Worm (Caenorhabditis elegans) whole organism, L1 larva: ENCODE results near the gene degt-1.

Experiments
- Y116A8C.19 ChIP-seq: sonication (generic microtip); optimal IDR thresholded peaks from 2 replicates; lab custom pipeline; 2016; ENCODE audit warnings: missing compliant biosample characterization, missing genetic modification characterization, borderline replicate concordance
- aha-1 ChIP-seq: fragments of 150-350 bp; optimal IDR thresholded peaks from 2 replicates; lab custom pipeline; 2014; ENCODE audit warnings: missing biosample characterization, missing genetic modification characterization
- alr-1 ChIP-seq: fragments of 200-800 bp; sonication (Bioruptor generic); optimal IDR thresholded peaks from 2 replicates; lab custom pipeline; 2018; ENCODE audit warnings: borderline replicate concordance, mild to moderate bottlenecking, missing genetic modification characterization, missing compliant biosample characterization
- ama-1 ChIP-seq: fragments of 150-350 bp; optimal IDR thresholded peaks from 2 replicates; lab custom pipeline; 2014
- blmp-1 ChIP-seq: fragments of 150-350 bp; optimal IDR thresholded peaks from 2 replicates; lab custom pipeline; 2014; ENCODE audit warnings: missing biosample characterization, missing genetic modification characterization
- ceh-63 ChIP-seq: fragments of 200-800 bp; sonication (Bioruptor generic); optimal IDR thresholded peaks from 2 replicates; lab custom pipeline; 2018; ENCODE audit warnings: mild to moderate bottlenecking, missing genetic modification characterization, missing compliant biosample characterization
- ceh-82 ChIP-seq, 3 experiments: fragments of 150-350 bp in 1 of 3; sonication (generic microtip) in 2 of 3; optimal IDR thresholded peaks; 2 replicates each; lab custom pipeline; 2014 to 2017; ENCODE audit warnings: missing biosample characterization in 3 of 3, missing genetic modification characterization in 3 of 3
- ceh-90 ChIP-seq: sonication (generic microtip); optimal IDR thresholded peaks from 2 replicates; lab custom pipeline; 2016; ENCODE audit warnings: missing genetic modification characterization, missing compliant biosample characterization
- ces-1 ChIP-seq: fragments of 150-350 bp; optimal IDR thresholded peaks from 2 replicates; lab custom pipeline; 2014; ENCODE audit warnings: missing biosample characterization, missing genetic modification reagents, missing genetic modification characterization
- dpl-1 ChIP-seq, 3 experiments: fragments of 150-350 bp in 2 of 3; sonication (generic microtip) in 1 of 3; optimal IDR thresholded peaks; 2 replicates each; lab custom pipeline; 2014 to 2017; ENCODE audit warnings: missing biosample characterization in 3 of 3, missing genetic modification characterization in 3 of 3, missing genetic modification reagents in 3 of 3
- efl-1 ChIP-seq, 4 experiments: fragments of 150-350 bp; optimal IDR thresholded peaks in 3 of 4; peaks in 1 of 4; 1 replicate in 1 of 4; 2 replicates in 3 of 4; lab custom pipeline; 2014; ENCODE audit warnings: missing biosample characterization in 2 of 4, missing genetic modification characterization in 2 of 4, missing genetic modification reagents in 2 of 4
- elt-2 ChIP-seq: sonication (generic microtip); optimal IDR thresholded peaks from 2 replicates; lab custom pipeline; 2016; ENCODE audit warnings: missing genetic modification characterization, mild to moderate bottlenecking, inconsistent platforms, missing compliant biosample characterization, missing genetic modification reagents
- elt-3 ChIP-seq, 6 experiments: fragments of 150-350 bp in 1 of 6; sonication (generic microtip); optimal IDR thresholded peaks; 2 replicates each; lab custom pipeline; 2017 to 2018; ENCODE audit warnings: missing biosample characterization in 6 of 6, missing genetic modification characterization in 6 of 6, inconsistent platforms in 1 of 6
- ets-5 ChIP-seq: fragments of 200-800 bp; sonication (Bioruptor generic); IDR thresholded peaks from 2 replicates; pipeline ENCODE4 v1.3.6; 2022; ENCODE audit warnings: missing genetic modification characterization, missing compliant biosample characterization
- fos-1 ChIP-seq: fragments of 150-350 bp; optimal IDR thresholded peaks from 2 replicates; lab custom pipeline; 2014; ENCODE audit warnings: missing biosample characterization, missing genetic modification characterization
- jun-1 ChIP-seq: fragments of 150-350 bp; optimal IDR thresholded peaks from 2 replicates; lab custom pipeline; 2014; ENCODE audit warnings: missing biosample characterization, missing genetic modification reagents, missing genetic modification characterization
- lin-14 ChIP-seq: fragments of 200-800 bp; sonication (Bioruptor generic); optimal IDR thresholded peaks from 2 replicates; lab custom pipeline; 2018; ENCODE audit warnings: mild to moderate bottlenecking, missing genetic modification characterization, moderate library complexity, missing compliant biosample characterization
- lin-35 ChIP-seq, 2 experiments: fragments of 150-350 bp; optimal IDR thresholded peaks; 2 replicates each; lab custom pipeline; 2014; ENCODE audit warnings: missing biosample characterization in 2 of 2, missing genetic modification characterization in 2 of 2, missing genetic modification reagents in 2 of 2
- lin-39 ChIP-seq: fragments of 150-350 bp; optimal IDR thresholded peaks from 2 replicates; lab custom pipeline; 2014; ENCODE audit warnings: missing biosample characterization, missing genetic modification reagents, missing genetic modification characterization
- lir-3 ChIP-seq: sonication (generic microtip); optimal IDR thresholded peaks from 2 replicates; lab custom pipeline; 2016; ENCODE audit warnings: mild to moderate bottlenecking, missing genetic modification characterization, moderate library complexity, missing compliant biosample characterization; ENCODE audit not compliant: poor library complexity
- lsy-2 ChIP-seq, 2 experiments: fragments of 150-350 bp; optimal IDR thresholded peaks; 2 replicates each; lab custom pipeline; 2014; ENCODE audit warnings: missing biosample characterization in 2 of 2, missing genetic modification characterization in 2 of 2
- mab-9 ChIP-seq: fragments of 200-800 bp; sonication (Bioruptor generic); IDR thresholded peaks from 2 replicates; pipeline ENCODE4 v1.3.6; 2022; ENCODE audit warnings: missing genetic modification reagents, missing genetic modification characterization, missing compliant biosample characterization
- mdl-1 ChIP-seq, 2 experiments: fragments of 150-350 bp; optimal IDR thresholded peaks; 2 replicates each; lab custom pipeline; 2014 to 2017; ENCODE audit warnings: missing biosample characterization in 2 of 2, missing genetic modification characterization in 2 of 2, inconsistent platforms in 1 of 2
- mep-1 ChIP-seq: fragments of 150-350 bp; optimal IDR thresholded peaks from 2 replicates; lab custom pipeline; 2014; ENCODE audit warnings: missing biosample characterization, missing genetic modification characterization
- nhr-11 ChIP-seq: fragments of 150-350 bp; optimal IDR thresholded peaks from 2 replicates; lab custom pipeline; 2014; ENCODE audit warnings: missing biosample characterization, missing genetic modification characterization
- nhr-12 ChIP-seq: sonication (generic microtip); optimal IDR thresholded peaks from 2 replicates; lab custom pipeline; 2017; ENCODE audit warnings: missing biosample characterization, missing genetic modification characterization
- nhr-20 ChIP-seq: sonication (generic microtip); optimal IDR thresholded peaks from 2 replicates; lab custom pipeline; 2016; ENCODE audit warnings: mild to moderate bottlenecking, missing genetic modification characterization, missing compliant biosample characterization
- nhr-237 ChIP-seq: fragments of 150-350 bp; optimal IDR thresholded peaks from 2 replicates; lab custom pipeline; 2014; ENCODE audit warnings: missing biosample characterization, missing genetic modification characterization
- nhr-28 ChIP-seq: fragments of 150-350 bp; optimal IDR thresholded peaks from 2 replicates; lab custom pipeline; 2014; ENCODE audit warnings: missing biosample characterization, missing genetic modification characterization
- nhr-71 ChIP-seq: sonication (generic microtip); optimal IDR thresholded peaks from 2 replicates; lab custom pipeline; 2016; ENCODE audit warnings: mild to moderate bottlenecking, missing genetic modification characterization, moderate library complexity, missing compliant biosample characterization
- nhr-77 ChIP-seq: fragments of 150-350 bp; optimal IDR thresholded peaks from 2 replicates; lab custom pipeline; 2014; ENCODE audit warnings: missing biosample characterization, missing genetic modification characterization
- nhr-84 ChIP-seq: sonication (generic microtip); optimal IDR thresholded peaks from 2 replicates; lab custom pipeline; 2017; ENCODE audit warnings: missing biosample characterization, missing genetic modification characterization
- nhr-85 ChIP-seq: sonication (generic microtip); peaks from one replicate; lab custom pipeline; 2016; ENCODE audit warnings: missing genetic modification characterization, inconsistent platforms, missing compliant biosample characterization
- nhr-90 ChIP-seq: sonication (generic microtip); optimal IDR thresholded peaks from 2 replicates; lab custom pipeline; 2016; ENCODE audit warnings: mild to moderate bottlenecking, missing genetic modification characterization, missing compliant biosample characterization; ENCODE audit not compliant: poor library complexity
- pqm-1 ChIP-seq: sonication (generic microtip); optimal IDR thresholded peaks from 3 replicates; lab custom pipeline; 2017; ENCODE audit warnings: missing biosample characterization, missing genetic modification characterization
- rnt-1 ChIP-seq: sonication (generic microtip); optimal IDR thresholded peaks from 2 replicates; lab custom pipeline; 2016; ENCODE audit warnings: mild to moderate bottlenecking, missing genetic modification characterization, moderate library complexity, missing compliant biosample characterization
- skn-1 ChIP-seq: fragments of 150-350 bp; optimal IDR thresholded peaks from 2 replicates; lab custom pipeline; 2014; ENCODE audit warnings: missing biosample characterization, missing genetic modification characterization
- snpc-4 ChIP-seq: fragments of 150-350 bp; optimal IDR thresholded peaks from 2 replicates; lab custom pipeline; 2014; ENCODE audit warnings: missing biosample characterization, missing genetic modification characterization
- snu-23 ChIP-seq: sonication (generic microtip); optimal IDR thresholded peaks from 2 replicates; lab custom pipeline; 2016; ENCODE audit warnings: missing genetic modification characterization, missing compliant biosample characterization
- sptf-1 ChIP-seq: fragments of 150-350 bp; optimal IDR thresholded peaks from 2 replicates; lab custom pipeline; 2014; ENCODE audit warnings: missing biosample characterization, missing genetic modification characterization
- sup-37 ChIP-seq: fragments of 200-800 bp; sonication (Bioruptor generic); optimal IDR thresholded peaks from 2 replicates; lab custom pipeline; 2018; ENCODE audit warnings: mild to moderate bottlenecking, missing genetic modification characterization, missing compliant biosample characterization
- swsn-7 ChIP-seq: sonication (generic microtip); optimal IDR thresholded peaks from 2 replicates; lab custom pipeline; 2016; ENCODE audit warnings: missing genetic modification characterization, missing compliant biosample characterization
- unc-30 ChIP-seq: sonication (generic microtip); optimal IDR thresholded peaks from 2 replicates; lab custom pipeline; 2017; ENCODE audit warnings: missing biosample characterization, missing genetic modification characterization
- unc-86 ChIP-seq: sonication (generic microtip); optimal IDR thresholded peaks from 2 replicates; lab custom pipeline; 2016; ENCODE audit warnings: missing genetic modification characterization, missing compliant biosample characterization
- xbp-1 ChIP-seq: sonication (generic microtip); optimal IDR thresholded peaks from 2 replicates; lab custom pipeline; 2016; ENCODE audit warnings: missing genetic modification characterization, missing compliant biosample characterization
- zag-1 ChIP-seq: fragments of 150-350 bp; optimal IDR thresholded peaks from 2 replicates; lab custom pipeline; 2014; ENCODE audit warnings: missing biosample characterization, missing genetic modification characterization
- ztf-4 ChIP-seq: fragments of 150-350 bp; optimal IDR thresholded peaks from 2 replicates; lab custom pipeline; 2014; ENCODE audit warnings: missing biosample characterization, missing genetic modification characterization

The degt-1 gene

ce11 chrV:10535325-10535724 is 4.8 kb upstream of the degt-1 start (continued):
- TF ChIP-seq elt-2 (tag; lab: Kevin White, UChicago) (peak; percentile 17), nhr-77 (tag; lab: Kevin White, UChicago) (no peak), ztf-4 (tag; lab: Kevin White, UChicago) (no peak), unc-86 (tag; lab: Kevin White, UChicago) (no peak), skn-1 (tag; lab: Kevin White, UChicago) (no peak), ces-1 (GFP tag; lab: Kevin White, UChicago) (no peak), snpc-4 (tag; lab: Kevin White, UChicago) (no peak), lin-39 (no peak), xbp-1 (tag; lab: Kevin White, UChicago) (no peak), pqm-1 (tag; lab: Kevin White, UChicago) (no peak), nhr-11 (tag; lab: Kevin White, UChicago) (no peak), alr-1 (tag; lab: Kevin White, UChicago) (no peak)

ce11 chrV:10536095-10536691 is 3.9 kb upstream of the degt-1 start, which contains the start of gene ppm-1.A:
Gene ppm-1.A, minus strand, starts transcription at chrV:10536388.
- TF ChIP-seq nhr-85 (tag; lab: Kevin White, UChicago) (peak; percentile 60), skn-1 (tag; lab: Kevin White, UChicago) (peak; percentile 8), lsy-2 (tag; optimal IDR thresholded peaks at IDR 0.05; lab: Kevin White, UChicago) (peak; percentile 1 to 28), zag-1 (tag; lab: Kevin White, UChicago) (no peak), mep-1 (tag; lab: Kevin White, UChicago) (peak; percentile 29), rnt-1 (tag; lab: Kevin White, UChicago) (peak; percentile 1), dpl-1 (GFP tag; optimal IDR thresholded peaks at IDR 0.05; lab: Kevin White, UChicago) (peak in 1 of 3 experiments; percentile 50), lin-14 (GFP tag; lab: Kevin White, UChicago) (peak; percentile 54), nhr-90 (tag; lab: Kevin White, UChicago) (no peak), ztf-4 (tag; lab: Kevin White, UChicago) (no peak), lin-35 (GFP tag; optimal IDR thresholded peaks at IDR 0.05; lab: Kevin White, UChicago) (peak in 1 of 2 experiments; percentile 44), blmp-1 (peak; percentile 73), Y116A8C.19 (no peak), elt-3 (tag; optimal IDR thresholded peaks at IDR 0.05; lab: Kevin White, UChicago) (peak in 2 of 6 experiments; percentile 14 to 60), nhr-84 (tag; lab: Kevin White, UChicago) (no peak), efl-1 (optimal IDR thresholded peaks at IDR 0.05; lab: Kevin White, UChicago) (peak in 1 of 2 experiments; percentile 7), efl-1 (GFP tag; optimal IDR thresholded peaks at IDR 0.05 in 1 of 2; lab: Kevin White, UChicago) (peak in 1 of 2 experiments; percentile 83), nhr-20 (tag; lab: Kevin White, UChicago) (peak; percentile 70), mdl-1 (tag; optimal IDR thresholded peaks at IDR 0.05; lab: Kevin White, UChicago) (peak in 1 of 2 experiments; percentile 22), lir-3 (tag; lab: Kevin White, UChicago) (peak; percentile 10), ama-1 (peak; percentile 28), snu-23 (GFP tag; lab: Kevin White, UChicago) (peak; percentile 45), nhr-71 (tag; lab: Kevin White, UChicago) (peak; percentile 57), jun-1 (no peak)

- TF ChIP-seq ceh-63 (GFP tag; lab: Kevin White, UChicago) (no peak), Y116A8C.19 (no peak), nhr-237 (tag; lab: Kevin White, UChicago) (peak; percentile 76), mab-9 (GFP tag; lab: Robert Waterston, UW) (peak; percentile 83), lin-39 (peak; percentile 81), snu-23 (GFP tag; lab: Kevin White, UChicago) (peak; percentile 95), ceh-82 (tag; optimal IDR thresholded peaks at IDR 0.05; lab: Kevin White, UChicago) (peak; percentile 82 to 93 (median 86)), sup-37 (GFP tag; lab: Kevin White, UChicago) (peak; percentile 77), zag-1 (tag; lab: Kevin White, UChicago) (no peak), swsn-7 (tag; lab: Kevin White, UChicago) (peak; percentile 94), elt-3 (tag; optimal IDR thresholded peaks at IDR 0.05; lab: Kevin White, UChicago) (peak in 3 of 6 experiments; percentile 78 to 84 (median 78)), ceh-90 (tag; lab: Kevin White, UChicago) (peak; percentile 47), efl-1 (optimal IDR thresholded peaks at IDR 0.05; lab: Kevin White, UChicago) (peak; percentile 82 to 98), efl-1 (GFP tag; optimal IDR thresholded peaks at IDR 0.05 in 1 of 2; lab: Kevin White, UChicago) (peak; percentile 96 to 100), nhr-12 (tag; lab: Kevin White, UChicago) (no peak), nhr-11 (tag; lab: Kevin White, UChicago) (peak; percentile 74), ets-5 (GFP tag; lab: Robert Waterston, UW) (no peak), nhr-28 (no peak), ztf-4 (tag; lab: Kevin White, UChicago) (peak; percentile 63), fos-1 (tag; lab: Kevin White, UChicago) (peak; percentile 92), aha-1 (tag; lab: Kevin White, UChicago) (peak; percentile 44), unc-30 (no peak), sptf-1 (tag; lab: Kevin White, UChicago) (no peak)
Observed at ce11 chrV:10536808-10537207, 3.3 kb upstream of the degt-1 start.
